Worm (Caenorhabditis elegans) whole organism, L3 larva: ENCODE results near the gene gtl-1.

Source experiments
- aly-2 ChIP-seq: fragments of 150-350 bp; optimal IDR thresholded peaks from 2 replicates; lab custom pipeline; 2014; ENCODE audit warnings: missing biosample characterization, missing genetic modification characterization
- ama-1 ChIP-seq: fragments of 150-350 bp; optimal IDR thresholded peaks from 2 replicates; lab custom pipeline; 2018
- elt-3 ChIP-seq, 3 experiments: fragments of 150-350 bp in 1 of 3; sonication (generic microtip) in 2 of 3; optimal IDR thresholded peaks; 2 replicates in 2 of 3; 4 replicates in 1 of 3; lab custom pipeline; 2014 to 2017; ENCODE audit warnings: missing biosample characterization in 3 of 3, missing genetic modification characterization in 3 of 3
- eor-1 ChIP-seq, 2 experiments: fragments of 150-350 bp; optimal IDR thresholded peaks; 2 replicates each; lab custom pipeline; 2014 to 2018; ENCODE audit warnings: missing biosample characterization in 2 of 2, missing genetic modification characterization in 2 of 2
- hmg-11 ChIP-seq: sonication (generic microtip); optimal IDR thresholded peaks from 2 replicates; lab custom pipeline; 2016; ENCODE audit warnings: missing genetic modification characterization, missing compliant biosample characterization
- nhr-23 ChIP-seq: fragments of 150-350 bp; optimal IDR thresholded peaks from 2 replicates; lab custom pipeline; 2014; ENCODE audit warnings: missing biosample characterization, missing genetic modification reagents, missing genetic modification characterization
- nhr-28 ChIP-seq: fragments of 150-350 bp; optimal IDR thresholded peaks from 2 replicates; lab custom pipeline; 2014; ENCODE audit warnings: missing biosample characterization, missing genetic modification characterization
- nhr-77 ChIP-seq: fragments of 150-350 bp; optimal IDR thresholded peaks from 2 replicates; lab custom pipeline; 2014; ENCODE audit warnings: missing biosample characterization, missing genetic modification characterization
- snpc-4 ChIP-seq: fragments of 150-350 bp; optimal IDR thresholded peaks from 2 replicates; lab custom pipeline; 2014; ENCODE audit warnings: missing biosample characterization, missing genetic modification characterization
- unc-39 ChIP-seq: sonication (generic microtip); optimal IDR thresholded peaks from 4 replicates; lab custom pipeline; 2017; ENCODE audit warnings: missing biosample characterization, missing genetic modification characterization
- zag-1 ChIP-seq: fragments of 150-350 bp; optimal IDR thresholded peaks from 2 replicates; lab custom pipeline; 2014; ENCODE audit warnings: missing biosample characterization, missing genetic modification characterization

DNA sequence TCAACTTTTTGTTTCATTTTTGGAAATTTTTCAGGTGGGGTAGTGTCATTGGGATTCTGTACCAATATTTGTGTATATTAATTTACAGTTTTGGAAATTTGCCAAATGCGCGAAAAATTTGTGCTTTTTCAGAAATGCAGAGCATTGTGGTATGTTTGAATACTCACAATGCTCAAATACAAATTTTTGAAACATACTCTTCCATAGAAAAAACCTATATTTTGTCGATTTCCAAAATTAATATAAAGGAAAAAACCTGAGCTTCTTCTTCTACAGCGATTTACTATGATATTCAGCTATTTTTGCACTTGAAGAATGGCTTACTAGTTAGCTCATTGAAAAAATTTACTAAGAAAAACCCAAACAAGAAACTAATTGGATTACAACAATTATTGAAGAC, 46.4 kb downstream of the gtl-1 start:
- TF ChIP-seq aly-2 (tag; lab: Kevin White, UChicago) (no peak), nhr-28 (tag; lab: Kevin White, UChicago) (no peak), elt-3 (tag; optimal IDR thresholded peaks at IDR 0.05; lab: Kevin White, UChicago) (no peak), unc-39 (tag; lab: Kevin White, UChicago) (no peak), snpc-4 (tag; lab: Kevin White, UChicago) (no peak), nhr-23 (tag; lab: Kevin White, UChicago) (no peak), ama-1 (lab: Kevin White, UChicago) (no peak), zag-1 (no peak), hmg-11 (tag; lab: Kevin White, UChicago) (no peak), eor-1 (tag; optimal IDR thresholded peaks at IDR 0.05; lab: Kevin White, UChicago) (no peak), nhr-77 (tag; lab: Kevin White, UChicago) (no peak)
